1 fruit fly cellular context compared by ENCODE assay signal in genomic region chr3L:18789203-18790018, dm6.
TF ChIP-seq lines count a peak whose summit lies in the region.

No protein-coding gene starts in this region.

TF ChIP-seq in whole organism, embryonic, 481 proteins besides CTCF, POLR2A, EP300 and RAD21 (continued from another document and continues in another):
- TF ChIP-seq CG3995 (GFP tag; optimal IDR thresholded peaks at IDR 0.05; lab: Kevin White, UChicago) (peak; percentile 21), CG10267 (tag; optimal IDR thresholded peaks at IDR 0.05; lab: Kevin White, UChicago) (no peak), Adf1 (GFP tag; IDR thresholded peaks at IDR 0.05; lab: Robert Waterston, UW) (peak; percentile 72), Spps (tag; optimal IDR thresholded peaks at IDR 0.05; lab: Kevin White, UChicago) (no peak), Jarid2 (GFP tag; optimal IDR thresholded peaks at IDR 0.05; lab: Kevin White, UChicago) (peak; percentile 40), CG13894 (tag; optimal IDR thresholded peaks at IDR 0.05; lab: Kevin White, UChicago) (peak; percentile 77), Fer3 (tag; optimal IDR thresholded peaks at IDR 0.05; lab: Kevin White, UChicago) (peak; percentile 67), CG10462 (GFP tag; optimal IDR thresholded peaks at IDR 0.05; lab: Kevin White, UChicago) (peak; percentile 14), mld (GFP tag; IDR thresholded peaks at IDR 0.05; lab: Robert Waterston, UW; ENCODE audit: partially characterized antibody) (no peak), Med (GFP tag; lab: Kevin White, UChicago) (peak; percentile 90), tgo (GFP tag; IDR thresholded peaks at IDR 0.05; lab: Robert Waterston, UW) (peak; percentile 18; the same call in 1 of the 3 replicates), HHEX (GFP tag; optimal IDR thresholded peaks at IDR 0.05; lab: Kevin White, UChicago) (peak; percentile 69), trh (GFP tag; optimal IDR thresholded peaks at IDR 0.05; lab: Kevin White, UChicago) (no peak), CG18619 (GFP tag; optimal IDR thresholded peaks at IDR 0.05; lab: Kevin White, UChicago) (peak; percentile 33), Abd-B (GFP tag; optimal IDR thresholded peaks at IDR 0.05; lab: Kevin White, UChicago) (no peak), pzg (GFP tag; optimal IDR thresholded peaks at IDR 0.05; lab: Kevin White, UChicago) (no peak), cato (GFP tag; optimal IDR thresholded peaks at IDR 0.05; lab: Kevin White, UChicago; ENCODE audit: borderline replicate concordance) (no peak), CG10366 (GFP tag; IDR thresholded peaks at IDR 0.05; lab: Robert Waterston, UW) (no peak; the same call in 1 of the 2 replicates), dan (GFP tag; IDR thresholded peaks at IDR 0.05; lab: Robert Waterston, UW) (no peak), CG12104 (GFP tag; optimal IDR thresholded peaks at IDR 0.05; lab: Kevin White, UChicago) (peak; percentile 48), CG14965 (GFP tag; optimal IDR thresholded peaks at IDR 0.05; lab: Kevin White, UChicago; ENCODE audit: borderline replicate concordance) (no peak), CG4854 (GFP tag; optimal IDR thresholded peaks at IDR 0.05; lab: Kevin White, UChicago) (peak; percentile 25), nmo (GFP tag; optimal IDR thresholded peaks at IDR 0.05; lab: Kevin White, UChicago) (peak; percentile 4), Atf-2 (GFP tag; optimal IDR thresholded peaks at IDR 0.05; lab: Kevin White, UChicago) (no peak), CG1832 (GFP tag; optimal IDR thresholded peaks at IDR 0.05; lab: Kevin White, UChicago) (peak; percentile 61), CG4820 (GFP tag; optimal IDR thresholded peaks at IDR 0.05; lab: Kevin White, UChicago) (no peak), MTF-1 (GFP tag; optimal IDR thresholded peaks at IDR 0.05; lab: Kevin White, UChicago; ENCODE audit: borderline replicate concordance) (peak; percentile 54), CG17186 (GFP tag; optimal IDR thresholded peaks at IDR 0.05; lab: Kevin White, UChicago) (no peak), Hmx (GFP tag; optimal IDR thresholded peaks at IDR 0.05; lab: Kevin White, UChicago) (no peak), CG8765 (GFP tag; IDR thresholded peaks at IDR 0.05; lab: Robert Waterston, UW) (no peak), pros (GFP tag; optimal IDR thresholded peaks at IDR 0.05; lab: Kevin White, UChicago) (peak; percentile 53), dysf (GFP tag; IDR thresholded peaks at IDR 0.05; lab: Robert Waterston, UW) (peak; percentile 48; the same call in 1 of the 3 replicates), CG15479 (GFP tag; optimal IDR thresholded peaks at IDR 0.05; lab: Kevin White, UChicago) (no peak), usp (GFP tag; optimal IDR thresholded peaks at IDR 0.05; lab: Kevin White, UChicago) (no peak), cad (GFP tag; optimal IDR thresholded peaks at IDR 0.05; lab: Kevin White, UChicago) (no peak), Bgb (GFP tag; IDR thresholded peaks at IDR 0.05; lab: Robert Waterston, UW; ENCODE audit: partially characterized antibody) (peak; percentile 26; the same call in 1 of the 2 replicates), Tbp (GFP tag; optimal IDR thresholded peaks at IDR 0.05; lab: Kevin White, UChicago) (no peak), B-H1 (GFP tag; IDR thresholded peaks at IDR 0.05; lab: Robert Waterston, UW) (peak; percentile 11; the same call in 1 of the 3 replicates), CG3281 (GFP tag; optimal IDR thresholded peaks at IDR 0.05; lab: Kevin White, UChicago) (peak; percentile 67), CG2129 (GFP tag; IDR thresholded peaks at IDR 0.05; lab: Robert Waterston, UW; ENCODE audit: partially characterized antibody) (no peak), CG11560 (tag; IDR thresholded peaks at IDR 0.05; lab: Robert Waterston, UW) (no peak), zfh1 (GFP tag; IDR thresholded peaks at IDR 0.05; lab: Robert Waterston, UW) (peak; percentile 52; the same call in 2 of the 3 replicates), MBD-R2 (GFP tag; IDR thresholded peaks at IDR 0.05; lab: Robert Waterston, UW) (peak; percentile 40; the same call in 1 of the 2 replicates), br (optimal IDR thresholded peaks at IDR 0.05; lab: Kevin White, UChicago) (no peak), HmgZ (tag; optimal IDR thresholded peaks at IDR 0.05; lab: Kevin White, UChicago) (peak; percentile 86), CG13287 (GFP tag; IDR thresholded peaks at IDR 0.05; lab: Robert Waterston, UW; ENCODE audit: partially characterized antibody) (peak; percentile 33; the same call in 1 of the 2 replicates), CG7786 (GFP tag; optimal IDR thresholded peaks at IDR 0.05; lab: Kevin White, UChicago) (peak; percentile 16), unpg (GFP tag; optimal IDR thresholded peaks at IDR 0.05; lab: Kevin White, UChicago) (peak; percentile 24), CG1603 (tag; optimal IDR thresholded peaks at IDR 0.05; lab: Kevin White, UChicago) (peak; percentile 53), CG2120 (GFP tag; optimal IDR thresholded peaks at IDR 0.05; lab: Kevin White, UChicago) (peak; percentile 51), CG4282 (GFP tag; optimal IDR thresholded peaks at IDR 0.05; lab: Kevin White, UChicago) (no peak), ase (GFP tag; IDR thresholded peaks at IDR 0.05; lab: Robert Waterston, UW) (peak; percentile 41; the same call in 1 of the 3 replicates), fu2 (GFP tag; optimal IDR thresholded peaks at IDR 0.05; lab: Kevin White, UChicago) (no peak), HLH54F (GFP tag; optimal IDR thresholded peaks at IDR 0.05; lab: Kevin White, UChicago) (peak; percentile 1), CG3726 (GFP tag; IDR thresholded peaks at IDR 0.05; lab: Robert Waterston, UW) (no peak), CG1024 (GFP tag; IDR thresholded peaks at IDR 0.05; lab: Robert Waterston, UW) (no peak), gem (tag; optimal IDR thresholded peaks at IDR 0.05; lab: Kevin White, UChicago) (peak; percentile 58), run (tag; optimal IDR thresholded peaks at IDR 0.05; lab: Kevin White, UChicago) (peak; percentile 23), peb (GFP tag; IDR thresholded peaks at IDR 0.05; lab: Robert Waterston, UW) (no peak), Side (GFP tag; optimal IDR thresholded peaks at IDR 0.05; lab: Kevin White, UChicago) (peak; percentile 25), bcd (GFP tag; optimal IDR thresholded peaks at IDR 0.05; lab: Kevin White, UChicago) (peak; percentile 57), CG16863 (GFP tag; optimal IDR thresholded peaks at IDR 0.05; lab: Kevin White, UChicago) (peak; percentile 43), Mad (GFP tag; optimal IDR thresholded peaks at IDR 0.05; lab: Kevin White, UChicago) (no peak), CG1792 (GFP tag; optimal IDR thresholded peaks at IDR 0.05; lab: Kevin White, UChicago) (peak; percentile 5), zfh2 (GFP tag; optimal IDR thresholded peaks at IDR 0.05; lab: Kevin White, UChicago) (peak; percentile 10), CG11696 (GFP tag; IDR thresholded peaks at IDR 0.05; lab: Robert Waterston, UW) (peak; percentile 83), HLHmδ (GFP tag; optimal IDR thresholded peaks at IDR 0.05; lab: Kevin White, UChicago) (no peak), jing (GFP tag; optimal IDR thresholded peaks at IDR 0.05; lab: Kevin White, UChicago) (no peak), lab (GFP tag; optimal IDR thresholded peaks at IDR 0.05; lab: Kevin White, UChicago) (peak; percentile 88), crp (GFP tag; optimal IDR thresholded peaks at IDR 0.05; lab: Kevin White, UChicago) (no peak), Awh (GFP tag; IDR thresholded peaks at IDR 0.05; lab: Robert Waterston, UW) (peak; percentile 76; the same call in 1 of the 2 replicates), sob (GFP tag; IDR thresholded peaks at IDR 0.05; lab: Robert Waterston, UW) (peak; percentile 82), CG1647 (GFP tag; optimal IDR thresholded peaks at IDR 0.05; lab: Kevin White, UChicago) (peak; percentile 33), CG17328 (GFP tag; IDR thresholded peaks at IDR 0.05; lab: Robert Waterston, UW) (peak; percentile 26; the same call in 1 of the 2 replicates), CG7928 (GFP tag; optimal IDR thresholded peaks at IDR 0.05; lab: Kevin White, UChicago) (peak; percentile 33), wek (GFP tag; optimal IDR thresholded peaks at IDR 0.05; lab: Kevin White, UChicago) (peak; percentile 81), CG2875 (GFP tag; optimal IDR thresholded peaks at IDR 0.05; lab: Kevin White, UChicago) (peak; percentile 63), CG6175 (GFP tag; IDR thresholded peaks at IDR 0.05; lab: Robert Waterston, UW) (0 out of 3 replicates have a peak, but pooled peaks have one; percentile 45), salm (tag; optimal IDR thresholded peaks at IDR 0.05; lab: Kevin White, UChicago) (peak; percentile 53), wor (GFP tag; IDR thresholded peaks at IDR 0.05; lab: Robert Waterston, UW) (no peak), sens (GFP tag; lab: Kevin White, UChicago) (peak; percentile 93), kah (GFP tag; optimal IDR thresholded peaks at IDR 0.05; lab: Kevin White, UChicago) (peak; percentile 44), CG8359 (GFP tag; optimal IDR thresholded peaks at IDR 0.05; lab: Kevin White, UChicago; ENCODE audit: borderline replicate concordance) (no peak), sim (GFP tag; IDR thresholded peaks at IDR 0.05; lab: Robert Waterston, UW) (no peak), gfzf (GFP tag; optimal IDR thresholded peaks at IDR 0.05; lab: Kevin White, UChicago) (no peak), Kr (GFP tag; optimal IDR thresholded peaks at IDR 0.05; lab: Kevin White, UChicago) (no peak), CG6813 (GFP tag; optimal IDR thresholded peaks at IDR 0.05; lab: Kevin White, UChicago) (peak; percentile 54), Aef1 (GFP tag; IDR thresholded peaks at IDR 0.05; lab: Robert Waterston, UW) (no peak), Hr78 (GFP tag; optimal IDR thresholded peaks at IDR 0.05; lab: Kevin White, UChicago) (peak in 1 of 2 experiments; percentile 66), Bdp1 (GFP tag; optimal IDR thresholded peaks at IDR 0.05; lab: Kevin White, UChicago) (no peak), CG11723 (GFP tag; optimal IDR thresholded peaks at IDR 0.05; lab: Kevin White, UChicago) (peak; percentile 68), CG9797 (GFP tag; optimal IDR thresholded peaks at IDR 0.05; lab: Kevin White, UChicago) (no peak), CG15011 (GFP tag; optimal IDR thresholded peaks at IDR 0.05; lab: Kevin White, UChicago) (peak; percentile 51), jigr1 (GFP tag; IDR thresholded peaks at IDR 0.05; lab: Robert Waterston, UW) (no peak), Dbx (GFP tag; IDR thresholded peaks at IDR 0.05; lab: Robert Waterston, UW) (peak; percentile 60; the same call in 2 of the 3 replicates), corto (GFP tag; optimal IDR thresholded peaks at IDR 0.05; lab: Kevin White, UChicago) (no peak), CG15514 (GFP tag; optimal IDR thresholded peaks at IDR 0.05; lab: Kevin White, UChicago) (peak; percentile 59), stwl (tag; optimal IDR thresholded peaks at IDR 0.05; lab: Kevin White, UChicago) (no peak), pan (optimal IDR thresholded peaks at IDR 0.05; lab: Kevin White, UChicago) (no peak), pan (GFP tag; optimal IDR thresholded peaks at IDR 0.05 in 1 of 2, IDR thresholded peaks at IDR 0.05 in 1 of 2) (peak in 1 of 2 experiments; percentile 56), nerfin-1 (tag; optimal IDR thresholded peaks at IDR 0.05; lab: Kevin White, UChicago) (no peak), D (optimal IDR thresholded peaks at IDR 0.05; lab: Kevin White, UChicago) (no peak), D (GFP tag; optimal IDR thresholded peaks at IDR 0.05; lab: Kevin White, UChicago) (peak; percentile 19), Hsf (GFP tag; optimal IDR thresholded peaks at IDR 0.05; lab: Kevin White, UChicago) (no peak), CG10565 (GFP tag; optimal IDR thresholded peaks at IDR 0.05; lab: Kevin White, UChicago) (no peak), CG2889 (GFP tag; IDR thresholded peaks at IDR 0.05; lab: Robert Waterston, UW) (no peak), seq (GFP tag; IDR thresholded peaks at IDR 0.05; lab: Robert Waterston, UW) (no peak), HLH3B (GFP tag; IDR thresholded peaks at IDR 0.05; lab: Robert Waterston, UW) (peak; percentile 51; the same call in 1 of the 2 replicates), CG11247 (GFP tag; IDR thresholded peaks at IDR 0.05; lab: Robert Waterston, UW) (no peak), CG6689 (GFP tag; IDR thresholded peaks at IDR 0.05; lab: Robert Waterston, UW) (peak; percentile 40; the same call in 1 of the 2 replicates), tin (GFP tag; optimal IDR thresholded peaks at IDR 0.05; lab: Kevin White, UChicago) (no peak), kay (GFP tag; optimal IDR thresholded peaks at IDR 0.05; lab: Kevin White, UChicago) (no peak), gro (GFP tag; optimal IDR thresholded peaks at IDR 0.05; lab: Kevin White, UChicago) (peak; percentile 78), CG13123 (GFP tag; optimal IDR thresholded peaks at IDR 0.05; lab: Kevin White, UChicago) (peak; percentile 19), bbx (GFP tag; IDR thresholded peaks at IDR 0.05; lab: Robert Waterston, UW; ENCODE audit: partially characterized antibody) (no peak), ara (GFP tag; IDR thresholded peaks at IDR 0.05; lab: Robert Waterston, UW) (peak; percentile 56; the same call in 1 of the 2 replicates), CG13296 (GFP tag; optimal IDR thresholded peaks at IDR 0.05; lab: Kevin White, UChicago) (peak; percentile 82), disco-r (GFP tag; optimal IDR thresholded peaks at IDR 0.05; lab: Kevin White, UChicago) (no peak), Lpt (GFP tag; optimal IDR thresholded peaks at IDR 0.05; lab: Kevin White, UChicago) (no peak), vfl (GFP tag; optimal IDR thresholded peaks at IDR 0.05; lab: Kevin White, UChicago) (peak; percentile 11), pita (GFP tag; optimal IDR thresholded peaks at IDR 0.05; lab: Kevin White, UChicago) (no peak), fd102C (GFP tag; optimal IDR thresholded peaks at IDR 0.05; lab: Kevin White, UChicago) (no peak), Dll (GFP tag; IDR thresholded peaks at IDR 0.05; lab: Robert Waterston, UW; ENCODE audit: partially characterized antibody) (no peak), pb (GFP tag; optimal IDR thresholded peaks at IDR 0.05; lab: Kevin White, UChicago) (peak; percentile 8), repo (GFP tag; optimal IDR thresholded peaks at IDR 0.05; lab: Kevin White, UChicago) (no peak), CG9817 (tag; optimal IDR thresholded peaks at IDR 0.05; lab: Kevin White, UChicago) (peak; percentile 5), Asciz (GFP tag; optimal IDR thresholded peaks at IDR 0.05; lab: Kevin White, UChicago) (peak; percentile 53), ato (GFP tag; IDR thresholded peaks at IDR 0.05; lab: Robert Waterston, UW; ENCODE audit: partially characterized antibody) (no peak), Chrac-16 (GFP tag; optimal IDR thresholded peaks at IDR 0.05; lab: Kevin White, UChicago) (no peak), prd (optimal IDR thresholded peaks at IDR 0.05; lab: Kevin White, UChicago) (no peak), prd (GFP tag; IDR thresholded peaks at IDR 0.05; lab: Robert Waterston, UW) (no peak)
